Fruit fly (Drosophila melanogaster) whole organism, embryonic: Measurements from ENCODE around the gene Pgant8.

ENCODE experiments used
- Blimp-1 ChIP-seq: fragments of 200-800 bp; sonication (Bioruptor generic); optimal IDR thresholded peaks from 3 replicates; lab custom pipeline; 2018; ENCODE audit warnings: missing biosample characterization, missing genetic modification characterization, mild to moderate bottlenecking, moderate library complexity, missing genetic modification reagents
- CG10321 ChIP-seq: fragments of 200-800 bp; sonication (Bioruptor generic); IDR thresholded peaks from 2 replicates; pipeline ENCODE4 v1.3.6; 2022; ENCODE audit warnings: missing biosample characterization, missing genetic modification characterization
- CG10462 ChIP-seq: fragments of 200-800 bp; sonication (Bioruptor generic); optimal IDR thresholded peaks from 2 replicates; lab custom pipeline; 2016; ENCODE audit warnings: missing biosample characterization, missing genetic modification characterization
- CG12071 ChIP-seq: fragments of 200-800 bp; sonication (Bioruptor generic); optimal IDR thresholded peaks from 3 replicates; lab custom pipeline; 2018; ENCODE audit warnings: missing biosample characterization, mild to moderate bottlenecking, missing genetic modification characterization
- CG12299 ChIP-seq: fragments of 200-800 bp; sonication (Bioruptor generic); optimal IDR thresholded peaks from 2 replicates; lab custom pipeline; 2018; ENCODE audit warnings: missing biosample characterization, mild to moderate bottlenecking, missing genetic modification characterization
- CG12391 ChIP-seq: fragments of 200-800 bp; sonication (Bioruptor generic); optimal IDR thresholded peaks from 3 replicates; lab custom pipeline; 2018; ENCODE audit warnings: missing biosample characterization, mild to moderate bottlenecking, missing genetic modification characterization, moderate library complexity
- CG13296 ChIP-seq: fragments of 200-800 bp; sonication (Bioruptor generic); optimal IDR thresholded peaks from 3 replicates; lab custom pipeline; 2018; ENCODE audit warnings: missing biosample characterization, mild to moderate bottlenecking, missing genetic modification characterization
- CG14014 ChIP-seq: fragments of 200-800 bp; sonication (Bioruptor generic); IDR thresholded peaks from 2 replicates; pipeline ENCODE4 v1.3.6; 2022; ENCODE audit warnings: missing biosample characterization, missing genetic modification characterization
- CG15696 ChIP-seq: fragments of 200-800 bp; sonication (Bioruptor generic); optimal IDR thresholded peaks from 2 replicates; lab custom pipeline; 2019; ENCODE audit warnings: missing biosample characterization, mild to moderate bottlenecking, missing genetic modification characterization, moderate library complexity
- CG16779 ChIP-seq: fragments of 200-800 bp; sonication (Bioruptor generic); IDR thresholded peaks from 2 replicates; pipeline ENCODE4 v1.3.6; 2022; ENCODE audit warnings: missing biosample characterization, missing genetic modification characterization
- CG17802 ChIP-seq: fragments of 200-800 bp; sonication (Bioruptor generic); optimal IDR thresholded peaks from 2 replicates; lab custom pipeline; 2018; ENCODE audit warnings: missing biosample characterization, mild to moderate bottlenecking, missing genetic modification characterization, moderate library complexity
- CG1792 ChIP-seq: fragments of 200-800 bp; sonication (Bioruptor generic); optimal IDR thresholded peaks from 2 replicates; lab custom pipeline; 2016; ENCODE audit warnings: missing biosample characterization, missing genetic modification characterization
- CG18599 ChIP-seq: fragments of 200-800 bp; sonication (Bioruptor generic); optimal IDR thresholded peaks from 3 replicates; lab custom pipeline; 2017; ENCODE audit warnings: missing biosample characterization, missing genetic modification characterization, mild to moderate bottlenecking, moderate library complexity, missing genetic modification reagents
- CG2199 ChIP-seq: fragments of 200-800 bp; sonication (Bioruptor generic); IDR thresholded peaks from 3 replicates; pipeline ENCODE4 v1.3.6; 2022; ENCODE audit warnings: missing biosample characterization, missing genetic modification characterization
- CG33557 ChIP-seq: fragments of 200-800 bp; sonication (Bioruptor generic); optimal IDR thresholded peaks from 2 replicates; lab custom pipeline; 2019; ENCODE audit warnings: missing biosample characterization, mild to moderate bottlenecking, missing genetic modification characterization, moderate library complexity
- CG3995 ChIP-seq: fragments of 200-800 bp; sonication (Bioruptor generic); optimal IDR thresholded peaks from 3 replicates; lab custom pipeline; 2016; ENCODE audit warnings: missing biosample characterization, missing genetic modification characterization
- CG4404 ChIP-seq: fragments of 200-800 bp; sonication (Bioruptor generic); IDR thresholded peaks from 2 replicates; pipeline ENCODE4 v1.3.6; 2022; ENCODE audit warnings: missing biosample characterization, missing genetic modification characterization
- CG6765 ChIP-seq: fragments of 200-800 bp; sonication (Bioruptor generic); optimal IDR thresholded peaks from 3 replicates; lab custom pipeline; 2017; ENCODE audit warnings: missing biosample characterization, mild to moderate bottlenecking, missing genetic modification characterization
- CG8290 ChIP-seq, 3 experiments: fragments of 200-800 bp; sonication (Bioruptor generic); optimal IDR thresholded peaks; 2 replicates each; lab custom pipeline; 2016 to 2019; ENCODE audit warnings: missing biosample characterization in 3 of 3, missing genetic modification characterization in 3 of 3, mild to moderate bottlenecking in 2 of 3, moderate library complexity in 1 of 3
- CG8478 ChIP-seq: fragments of >200 bp; optimal IDR thresholded peaks from 2 replicates; lab custom pipeline; 2018
- CG9876 ChIP-seq: fragments of 200-800 bp; sonication (Bioruptor generic); optimal IDR thresholded peaks from 2 replicates; lab custom pipeline; 2016; ENCODE audit warnings: missing biosample characterization, missing genetic modification characterization
- Dp ChIP-seq: fragments of 200-800 bp; sonication (Bioruptor generic); optimal IDR thresholded peaks from 2 replicates; lab custom pipeline; 2018; ENCODE audit warnings: missing biosample characterization, mild to moderate bottlenecking, missing genetic modification characterization, moderate library complexity
- E2f1 ChIP-seq: fragments of 200-800 bp; sonication (Bioruptor generic); IDR thresholded peaks from 2 replicates; pipeline ENCODE4 v1.3.6; 2022; ENCODE audit warnings: missing biosample characterization, missing genetic modification characterization
- Elba2 ChIP-seq: fragments of 200-800 bp; sonication (Bioruptor generic); optimal IDR thresholded peaks from 3 replicates; lab custom pipeline; 2016; ENCODE audit warnings: missing biosample characterization, missing genetic modification characterization
- H2.0 ChIP-seq: fragments of 200-800 bp; sonication (Bioruptor generic); IDR thresholded peaks from 2 replicates; pipeline ENCODE4 v1.3.6; 2022; ENCODE audit warnings: missing biosample characterization, missing genetic modification characterization
- HHEX ChIP-seq: fragments of 200-800 bp; sonication (Bioruptor generic); optimal IDR thresholded peaks from 3 replicates; lab custom pipeline; 2017; ENCODE audit warnings: missing biosample characterization, mild to moderate bottlenecking, missing genetic modification characterization, missing genetic modification reagents
- HLH54F ChIP-seq: fragments of 200-800 bp; sonication (Bioruptor generic); optimal IDR thresholded peaks from 3 replicates; lab custom pipeline; 2016; ENCODE audit warnings: missing biosample characterization, missing genetic modification characterization
- HLHmδ ChIP-seq: fragments of 200-800 bp; sonication (Bioruptor generic); optimal IDR thresholded peaks from 2 replicates; lab custom pipeline; 2018; ENCODE audit warnings: missing biosample characterization, mild to moderate bottlenecking, missing genetic modification characterization, moderate library complexity
- Hr78 ChIP-seq, 2 experiments: fragments of 200-800 bp in 1 of 2; fragments of >200 bp in 1 of 2; sonication (Bioruptor generic) in 1 of 2; optimal IDR thresholded peaks; 2 replicates each; lab custom pipeline; 2017 to 2019; ENCODE audit warnings: missing biosample characterization in 2 of 2, missing genetic modification characterization in 2 of 2, mild to moderate bottlenecking in 1 of 2, moderate library complexity in 1 of 2
- Max ChIP-seq: fragments of 200-800 bp; sonication (Bioruptor generic); optimal IDR thresholded peaks from 2 replicates; lab custom pipeline; 2016; ENCODE audit warnings: missing biosample characterization, mild to moderate bottlenecking, missing genetic modification characterization
- Med ChIP-seq: fragments of 200-800 bp; sonication (Bioruptor generic); peaks from one replicate; lab custom pipeline; 2016; ENCODE audit warnings: missing biosample characterization, missing genetic modification characterization, mild to moderate bottlenecking, inconsistent platforms, moderate library complexity
- Nf-YC ChIP-seq: fragments of 200-800 bp; optimal IDR thresholded peaks from 3 replicates; lab custom pipeline; 2019; ENCODE audit warnings: missing biosample characterization, mild to moderate bottlenecking, missing genetic modification characterization, moderate library complexity
- Spps ChIP-seq: fragments of 200-800 bp; sonication (Bioruptor generic); optimal IDR thresholded peaks from 2 replicates; lab custom pipeline; 2018; ENCODE audit warnings: missing biosample characterization, mild to moderate bottlenecking, missing genetic modification characterization
- Usf ChIP-seq: fragments of 200-800 bp; sonication (Bioruptor generic); optimal IDR thresholded peaks from 2 replicates; lab custom pipeline; 2017; ENCODE audit warnings: missing genotype, missing biosample characterization, missing genetic modification characterization
- YL-1 ChIP-seq: fragments of 200-800 bp; sonication (Bioruptor generic); optimal IDR thresholded peaks from 3 replicates; lab custom pipeline; 2017; ENCODE audit warnings: missing biosample characterization, mild to moderate bottlenecking, missing genetic modification characterization
- cad ChIP-seq: fragments of >200 bp; optimal IDR thresholded peaks from 2 replicates; lab custom pipeline; 2017; ENCODE audit warnings: missing biosample characterization, missing genetic modification characterization
- caup ChIP-seq: fragments of 200-800 bp; sonication (Bioruptor generic); optimal IDR thresholded peaks from 3 replicates; lab custom pipeline; 2017; ENCODE audit warnings: missing biosample characterization, mild to moderate bottlenecking, missing genetic modification characterization, moderate library complexity; ENCODE audit not compliant: severe bottlenecking
- chinmo ChIP-seq: fragments of 200-800 bp; sonication (Bioruptor generic); IDR thresholded peaks from 4 replicates; pipeline ENCODE4 v1.3.6; 2022; ENCODE audit warnings: missing biosample characterization, missing genetic modification characterization; ENCODE audit not compliant: partially characterized antibody
- ci ChIP-seq: fragments of 200-800 bp; sonication (Bioruptor generic); IDR thresholded peaks from 3 replicates; pipeline ENCODE4 v1.3.6; 2022; ENCODE audit warnings: missing biosample characterization, missing genetic modification characterization
- dimm ChIP-seq: fragments of 200-800 bp; sonication (Bioruptor generic); IDR thresholded peaks from 2 replicates; pipeline ENCODE4 v1.3.6; 2022; ENCODE audit warnings: missing biosample characterization, missing genetic modification characterization
- emc ChIP-seq: fragments of 200-800 bp; sonication (Bioruptor generic); optimal IDR thresholded peaks from 2 replicates; lab custom pipeline; 2016; ENCODE audit warnings: missing biosample characterization, missing genetic modification characterization
- gcm2 ChIP-seq: fragments of 200-800 bp; sonication (Bioruptor generic); optimal IDR thresholded peaks from 2 replicates; lab custom pipeline; 2016; ENCODE audit warnings: missing biosample characterization, missing genetic modification characterization
- mld ChIP-seq: fragments of 200-800 bp; sonication (Bioruptor generic); IDR thresholded peaks from 3 replicates; pipeline ENCODE4 v1.3.6; 2022; ENCODE audit warnings: missing biosample characterization, missing genetic modification characterization; ENCODE audit not compliant: partially characterized antibody
- nerfin-1 ChIP-seq: fragments of 200-800 bp; sonication (Bioruptor generic); optimal IDR thresholded peaks from 3 replicates; lab custom pipeline; 2019; ENCODE audit warnings: missing biosample characterization, mild to moderate bottlenecking, missing genetic modification characterization, moderate library complexity
- sima ChIP-seq: fragments of 200-800 bp; sonication (Bioruptor generic); optimal IDR thresholded peaks from 2 replicates; lab custom pipeline; 2016; ENCODE audit warnings: missing biosample characterization, missing genetic modification characterization
- trh ChIP-seq: fragments of 200-800 bp; sonication (Bioruptor generic); optimal IDR thresholded peaks from 2 replicates; lab custom pipeline; 2016; ENCODE audit warnings: missing biosample characterization, missing genetic modification characterization
- ttk ChIP-seq: fragments of 200-800 bp; sonication (Bioruptor generic); IDR thresholded peaks from 2 replicates; pipeline ENCODE4 v2.1.2; 2022; ENCODE audit warnings: missing biosample characterization, missing genetic modification characterization
- vvl ChIP-seq: fragments of 200-800 bp; sonication (Bioruptor generic); IDR thresholded peaks from 2 replicates; pipeline ENCODE4 v1.3.6; 2022; ENCODE audit warnings: missing biosample characterization, missing genetic modification characterization
- zf30C ChIP-seq: fragments of 200-800 bp; sonication (Bioruptor generic); optimal IDR thresholded peaks from 3 replicates; lab custom pipeline; 2018; ENCODE audit warnings: missing biosample characterization, mild to moderate bottlenecking, missing genetic modification characterization

Gene Pgant8

dm6 chr3L:15704250-15704985, 20.7 kb downstream of the Pgant8 start (continued):
- TF ChIP-seq cad (GFP tag; lab: Kevin White, UChicago), result no peak
- TF ChIP-seq Hr78 (GFP tag; optimal IDR thresholded peaks at IDR 0.05; lab: Kevin White, UChicago), result peak in 1 of 2 experiments; percentile 38
- no peak for TF ChIP-seq dimm (GFP tag; lab: Robert Waterston, UW)
- TF ChIP-seq Spps (tag; lab: Kevin White, UChicago), result peak; percentile 53
- peak; percentile 75 for TF ChIP-seq Blimp-1 (GFP tag; lab: Kevin White, UChicago)
- TF ChIP-seq nerfin-1 (tag; lab: Kevin White, UChicago), result peak; percentile 68
- TF ChIP-seq zf30C (GFP tag; lab: Kevin White, UChicago), result peak; percentile 56
- peak; percentile 2 for TF ChIP-seq Usf (GFP tag; lab: Kevin White, UChicago)
- no peak for TF ChIP-seq CG9876
- peak; percentile 76 for TF ChIP-seq CG12391 (tag; lab: Kevin White, UChicago)
- TF ChIP-seq CG15696 (tag; lab: Kevin White, UChicago), result peak; percentile 52
- TF ChIP-seq CG10321 (GFP tag; lab: Robert Waterston, UW), result no peak
- TF ChIP-seq HLH54F (GFP tag; lab: Kevin White, UChicago), result no peak
- no peak for TF ChIP-seq CG3995 (GFP tag; lab: Kevin White, UChicago)
- no peak for TF ChIP-seq CG6765 (GFP tag; lab: Kevin White, UChicago)
- no peak for TF ChIP-seq Dp (GFP tag; lab: Kevin White, UChicago)
- no peak for TF ChIP-seq YL-1 (GFP tag; lab: Kevin White, UChicago)
- TF ChIP-seq trh, result peak; percentile 8
- TF ChIP-seq gcm2 (GFP tag; lab: Kevin White, UChicago), result no peak
- TF ChIP-seq Elba2 (GFP tag; lab: Kevin White, UChicago), result no peak
- peak; percentile 70 for TF ChIP-seq Med (GFP tag; lab: Kevin White, UChicago)
- no peak for TF ChIP-seq CG8290 (GFP tag; optimal IDR thresholded peaks at IDR 0.05; lab: Kevin White, UChicago)
- no peak for TF ChIP-seq CG8290 (tag; optimal IDR thresholded peaks at IDR 0.05; lab: Kevin White, UChicago)
- no peak for TF ChIP-seq ttk (GFP tag; lab: Robert Waterston, UW)
- TF ChIP-seq chinmo (GFP tag; lab: Robert Waterston, UW), result 0 out of 4 replicates have a peak, but pooled peaks have one; percentile 50
- no peak for TF ChIP-seq CG1792 (GFP tag; lab: Kevin White, UChicago)
- no peak for TF ChIP-seq HHEX (GFP tag; lab: Kevin White, UChicago)
- no peak for TF ChIP-seq CG14014
- TF ChIP-seq E2f1 (GFP tag; lab: Robert Waterston, UW), result no peak
- no peak for TF ChIP-seq CG4404
- TF ChIP-seq vvl (GFP tag; lab: Robert Waterston, UW), result peak; percentile 13; the same call in 1 of the 2 replicates
- no peak for TF ChIP-seq CG16779 (GFP tag; lab: Robert Waterston, UW)
- TF ChIP-seq CG18599 (GFP tag; lab: Kevin White, UChicago), result peak; percentile 39
- no peak for TF ChIP-seq Nf-YC (tag; lab: Kevin White, UChicago)
- TF ChIP-seq CG17802, result no peak
- TF ChIP-seq CG33557, result peak; percentile 57
- TF ChIP-seq CG2199 (GFP tag; lab: Robert Waterston, UW), result peak; percentile 74; the same call in 1 of the 3 replicates
- no peak for TF ChIP-seq CG12299 (tag; lab: Kevin White, UChicago)
- TF ChIP-seq HLHmδ (GFP tag; lab: Kevin White, UChicago), result no peak
- TF ChIP-seq CG8478 (lab: Kevin White, UChicago), result no peak
- no peak for TF ChIP-seq CG13296 (GFP tag; lab: Kevin White, UChicago)
- TF ChIP-seq H2.0 (GFP tag; lab: Robert Waterston, UW), result no peak
- TF ChIP-seq CG12071, result no peak
- no peak for TF ChIP-seq sima (GFP tag; lab: Kevin White, UChicago)
- no peak for TF ChIP-seq caup (GFP tag; lab: Kevin White, UChicago)
- no peak for TF ChIP-seq mld (GFP tag; lab: Robert Waterston, UW)
- TF ChIP-seq ci (GFP tag; lab: Robert Waterston, UW), result 0 out of 3 replicates have a peak, but pooled peaks have one; percentile 31
- TF ChIP-seq Max (GFP tag; lab: Kevin White, UChicago), result peak; percentile 34
- TF ChIP-seq CG10462 (GFP tag; lab: Kevin White, UChicago), result peak; percentile 52
- TF ChIP-seq emc (GFP tag; lab: Kevin White, UChicago), result no peak
